Worm (Caenorhabditis elegans): ENCODE data around the gene W02A2.9.

Gene W02A2.9

ce11 chrIV:13370235-13370739 lies 22.8 kb downstream of the W02A2.9 start, which contains the start of the genes rla-2, popl-7 and Y62E10A.24:
Gene rla-2, minus strand, starts transcription at chrIV:13370285.
Gene popl-7, plus strand, starts transcription at chrIV:13370689.
Gene Y62E10A.24, plus strand, starts transcription at chrIV:13370710.
- peak; percentile 87 for TF ChIP-seq lsy-2 (tag; optimal IDR thresholded peaks at IDR 0.05)
- no peak for TF ChIP-seq sem-2 (GFP tag; optimal IDR thresholded peaks at IDR 0.05)

DNA sequence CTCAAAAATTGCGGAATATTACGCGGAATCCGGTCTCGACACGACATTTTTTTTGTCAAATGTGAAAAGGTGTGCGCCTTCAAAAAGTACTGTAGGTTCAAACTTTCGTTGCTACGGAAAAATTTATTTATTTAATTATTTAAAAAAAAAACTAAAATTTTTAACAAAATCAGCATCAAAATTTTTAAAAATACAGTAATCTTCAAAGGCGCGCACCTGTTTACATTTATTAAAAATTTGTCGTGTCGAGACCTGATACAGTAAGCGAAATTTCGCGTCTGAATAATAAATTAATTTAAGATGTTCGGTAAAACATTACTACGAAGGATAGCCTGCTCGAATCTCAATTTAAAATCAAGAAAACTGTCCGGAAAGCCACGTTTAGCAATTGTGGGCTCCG lies 24.2 kb downstream of the W02A2.9 start, which contains the start of gene Y62E10A.6:
Gene Y62E10A.6 (plus strand): TSS at position 301 of the 400 bp plus-strand sequence.
- no peak for TF ChIP-seq mab-5 (tag; optimal IDR thresholded peaks at IDR 0.05)
- no peak for TF ChIP-seq ces-1 (GFP tag; optimal IDR thresholded peaks at IDR 0.05)
- no peak for TF ChIP-seq nhr-12 (tag; optimal IDR thresholded peaks at IDR 0.05)
- no peak for TF ChIP-seq hlh-1 (tag; optimal IDR thresholded peaks at IDR 0.05)
- TF ChIP-seq zip-8 (tag; optimal IDR thresholded peaks at IDR 0.05), result no peak
- no peak for TF ChIP-seq sem-2 (GFP tag; optimal IDR thresholded peaks at IDR 0.05)
- no peak for TF ChIP-seq sptf-1 (tag; optimal IDR thresholded peaks at IDR 0.05)
- TF ChIP-seq nhr-2 (tag; optimal IDR thresholded peaks at IDR 0.05), result no peak
- TF ChIP-seq bed-3 (GFP tag; optimal IDR thresholded peaks at IDR 0.05), result no peak
- no peak for TF ChIP-seq unc-39 (tag; optimal IDR thresholded peaks at IDR 0.05)
- TF ChIP-seq lsy-2 (tag; optimal IDR thresholded peaks at IDR 0.05), result no peak
- no peak for TF ChIP-seq blmp-1 (tag; optimal IDR thresholded peaks at IDR 0.05)
- TF ChIP-seq unc-120 (tag; optimal IDR thresholded peaks at IDR 0.05; ENCODE audit: poor library complexity, severe bottlenecking), result no peak
- no peak for TF ChIP-seq mep-1 (tag; optimal IDR thresholded peaks at IDR 0.05)

- TF ChIP-seq sptf-1 (tag; optimal IDR thresholded peaks at IDR 0.05) (no peak), nhr-2 (tag; optimal IDR thresholded peaks at IDR 0.05) (no peak), mls-2 (tag; optimal IDR thresholded peaks at IDR 0.05) (no peak), pha-4 (tag; optimal IDR thresholded peaks at IDR 0.05) (no peak), ceh-39 (tag; optimal IDR thresholded peaks at IDR 0.05) (no peak), mep-1 (tag; optimal IDR thresholded peaks at IDR 0.05) (no peak), nhr-12 (tag; optimal IDR thresholded peaks at IDR 0.05) (no peak), lin-13 (tag; optimal IDR thresholded peaks at IDR 0.05) (no peak), flh-1 (GFP tag; optimal IDR thresholded peaks at IDR 0.05) (no peak), lin-32 (GFP tag; optimal IDR thresholded peaks at IDR 0.05) (no peak), snpc-4 (tag; optimal IDR thresholded peaks at IDR 0.05) (no peak), ceh-83 (GFP tag; optimal IDR thresholded peaks at IDR 0.05) (no peak), unc-120 (tag; optimal IDR thresholded peaks at IDR 0.05; ENCODE audit: poor library complexity, severe bottlenecking) (no peak), ztf-11 (tag; optimal IDR thresholded peaks at IDR 0.05) (no peak), elt-1 (tag; optimal IDR thresholded peaks at IDR 0.05; ENCODE audit: borderline replicate concordance, insufficient read depth) (no peak)
These were observed 27.5 kb downstream of the W02A2.9 start for ce11 chrIV:13374918-13375317.

DNA sequence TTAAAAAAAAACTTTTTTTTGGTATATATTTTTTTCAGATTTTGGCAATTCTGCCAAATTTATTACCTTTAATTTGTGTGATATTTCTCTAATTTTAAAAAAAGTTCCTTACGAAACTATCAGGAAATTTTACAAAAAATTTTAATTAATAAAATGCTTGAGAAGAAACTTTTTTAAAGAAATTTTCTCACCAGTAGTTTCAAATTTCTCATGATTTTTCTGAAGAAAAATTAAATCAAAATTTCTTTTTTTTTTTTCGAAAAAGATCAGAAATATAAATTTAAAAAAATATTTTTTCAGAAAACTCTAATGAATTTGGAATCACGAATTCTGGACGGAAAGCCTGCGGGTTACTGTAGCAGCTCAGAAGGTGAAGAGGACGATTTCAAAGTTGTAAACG lies 30.3 kb downstream of the W02A2.9 start, which contains the start of gene mau-8:
Gene mau-8 (plus strand): TSS at position 301 of the 400 bp plus-strand sequence.
- TF ChIP-seq mep-1 (tag; optimal IDR thresholded peaks at IDR 0.05) (no peak), nhr-28 (tag; optimal IDR thresholded peaks at IDR 0.05) (no peak), lin-13 (tag; optimal IDR thresholded peaks at IDR 0.05) (no peak), sem-2 (GFP tag; optimal IDR thresholded peaks at IDR 0.05) (no peak), pha-4 (tag; optimal IDR thresholded peaks at IDR 0.05) (no peak), nhr-76 (tag; optimal IDR thresholded peaks at IDR 0.05) (no peak), lin-32 (GFP tag; optimal IDR thresholded peaks at IDR 0.05) (no peak), ceh-39 (tag; optimal IDR thresholded peaks at IDR 0.05) (no peak), tbx-8 (GFP tag; optimal IDR thresholded peaks at IDR 0.05) (no peak), drap-1 (GFP tag; optimal IDR thresholded peaks at IDR 0.05) (no peak), lsy-2 (tag; optimal IDR thresholded peaks at IDR 0.05) (no peak), snpc-4 (tag; optimal IDR thresholded peaks at IDR 0.05) (no peak), mls-2 (tag; optimal IDR thresholded peaks at IDR 0.05) (no peak), ces-1 (GFP tag; optimal IDR thresholded peaks at IDR 0.05) (no peak), elt-3 (tag; optimal IDR thresholded peaks at IDR 0.05) (no peak), ceh-83 (GFP tag; optimal IDR thresholded peaks at IDR 0.05) (no peak), mab-5 (tag; optimal IDR thresholded peaks at IDR 0.05) (no peak), nhr-12 (tag; optimal IDR thresholded peaks at IDR 0.05) (no peak), unc-120 (tag; optimal IDR thresholded peaks at IDR 0.05; ENCODE audit: poor library complexity, severe bottlenecking) (no peak)

DNA sequence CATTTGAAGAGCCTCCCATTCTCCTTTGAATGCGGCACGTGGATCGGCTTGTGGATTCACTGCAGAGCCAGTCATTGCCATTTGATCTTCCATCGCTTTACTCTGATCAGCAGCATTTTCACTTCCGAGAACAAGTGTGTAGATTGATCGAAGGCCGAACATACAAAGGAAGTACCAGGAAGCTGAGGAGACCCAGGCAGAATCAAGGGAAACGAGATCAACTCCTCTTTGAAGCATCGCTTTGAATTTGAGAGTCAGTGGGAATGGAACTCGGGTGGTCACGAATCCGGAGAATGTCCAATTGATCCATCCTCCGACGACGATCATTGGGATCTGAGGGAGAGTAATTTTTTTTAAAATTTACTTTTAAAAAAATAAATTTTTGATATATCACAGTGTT lies 33.0 kb downstream of the W02A2.9 start:
- TF ChIP-seq unc-62 (GFP tag; optimal IDR thresholded peaks at IDR 0.05) (no peak), sem-2 (GFP tag; optimal IDR thresholded peaks at IDR 0.05) (no peak), unc-120 (tag; optimal IDR thresholded peaks at IDR 0.05; ENCODE audit: poor library complexity, severe bottlenecking) (no peak), hlh-1 (tag; optimal IDR thresholded peaks at IDR 0.05) (no peak), elt-3 (tag; optimal IDR thresholded peaks at IDR 0.05) (no peak), elt-1 (tag; optimal IDR thresholded peaks at IDR 0.05; ENCODE audit: borderline replicate concordance, insufficient read depth) (no peak), mls-2 (tag; optimal IDR thresholded peaks at IDR 0.05) (no peak), ces-1 (GFP tag; optimal IDR thresholded peaks at IDR 0.05) (no peak), M03D4.4 (tag; optimal IDR thresholded peaks at IDR 0.05) (no peak), mab-5 (tag; optimal IDR thresholded peaks at IDR 0.05) (no peak), mep-1 (tag; optimal IDR thresholded peaks at IDR 0.05) (no peak), nhr-76 (tag; optimal IDR thresholded peaks at IDR 0.05) (no peak), sptf-1 (tag; optimal IDR thresholded peaks at IDR 0.05) (no peak)

Data from whole organism, mixed stage, embryonic.